Worm (Caenorhabditis elegans): ENCODE data around the gene F54H12.5.

The F54H12.5 gene

ce11 chrIII:7973968-7974607 is 2.1 kb upstream of the F54H12.5 start (continued):
- TF ChIP-seq snpc-4 (tag; optimal IDR thresholded peaks at IDR 0.05): no peak
- no peak for TF ChIP-seq aly-2 (tag; optimal IDR thresholded peaks at IDR 0.05)
- TF ChIP-seq ztf-11 (tag; optimal IDR thresholded peaks at IDR 0.05): no peak
- TF ChIP-seq egl-27 (tag; optimal IDR thresholded peaks at IDR 0.05): no peak
- no peak for TF ChIP-seq unc-62 (GFP tag; optimal IDR thresholded peaks at IDR 0.05)
- peak; percentile 15 for TF ChIP-seq C34F6.9 (tag; optimal IDR thresholded peaks at IDR 0.05)
- TF ChIP-seq nhr-77 (tag; optimal IDR thresholded peaks at IDR 0.05): no peak
- TF ChIP-seq gmeb-1 (tag; optimal IDR thresholded peaks at IDR 0.05): no peak
- peak; percentile 33 for TF ChIP-seq sma-9 (GFP tag; optimal IDR thresholded peaks at IDR 0.05)
- no peak for TF ChIP-seq sma-9 (tag; optimal IDR thresholded peaks at IDR 0.05)
- no peak for TF ChIP-seq nhr-23 (tag; optimal IDR thresholded peaks at IDR 0.05)
- no peak for TF ChIP-seq Y55F3AM.14 (GFP tag; optimal IDR thresholded peaks at IDR 0.05)
- TF ChIP-seq skn-1 (tag; optimal IDR thresholded peaks at IDR 0.05): no peak
- no peak for TF ChIP-seq sma-3 (GFP tag; optimal IDR thresholded peaks at IDR 0.05)
- TF ChIP-seq nhr-237 (tag; optimal IDR thresholded peaks at IDR 0.05): no peak
- TF ChIP-seq nhr-25 (tag; optimal IDR thresholded peaks at IDR 0.05): peak; percentile 41
- TF ChIP-seq mab-5 (tag; optimal IDR thresholded peaks at IDR 0.05): no peak
- TF ChIP-seq nhr-12 (tag; optimal IDR thresholded peaks at IDR 0.05): no peak

- TF ChIP-seq Y55F3AM.14 (GFP tag; optimal IDR thresholded peaks at IDR 0.05) (peak; percentile 36), nhr-237 (tag; optimal IDR thresholded peaks at IDR 0.05) (no peak), nhr-21 (tag; optimal IDR thresholded peaks at IDR 0.05) (peak; percentile 94), ztf-1 (GFP tag; conservative IDR thresholded peaks at IDR 0.05) (no peak), skn-1 (tag; optimal IDR thresholded peaks at IDR 0.05) (peak; percentile 52), sem-4 (tag; optimal IDR thresholded peaks at IDR 0.05) (peak; percentile 75), snpc-4 (tag; optimal IDR thresholded peaks at IDR 0.05) (peak; percentile 73), sma-3 (GFP tag; optimal IDR thresholded peaks at IDR 0.05) (peak; percentile 94), lsy-2 (tag; optimal IDR thresholded peaks at IDR 0.05) (peak; percentile 86 to 95), mab-5 (tag; optimal IDR thresholded peaks at IDR 0.05) (peak; percentile 86), ama-1 (optimal IDR thresholded peaks at IDR 0.05) (no peak), ceh-16 (tag; optimal IDR thresholded peaks at IDR 0.05) (peak; percentile 56), lin-11 (tag; optimal IDR thresholded peaks at IDR 0.05) (peak; percentile 90), fos-1 (tag; optimal IDR thresholded peaks at IDR 0.05) (peak; percentile 80), ztf-11 (tag; optimal IDR thresholded peaks at IDR 0.05) (no peak), C34F6.9 (tag; optimal IDR thresholded peaks at IDR 0.05) (peak; percentile 92), alr-1 (tag; optimal IDR thresholded peaks at IDR 0.05) (no peak), unc-55 (GFP tag; optimal IDR thresholded peaks at IDR 0.05) (peak; percentile 97), nhr-129 (tag; optimal IDR thresholded peaks at IDR 0.05) (peak; percentile 93), crh-2 (tag; optimal IDR thresholded peaks at IDR 0.05) (peak; percentile 93), egl-27 (tag; optimal IDR thresholded peaks at IDR 0.05) (peak; percentile 87), unc-62 (GFP tag; optimal IDR thresholded peaks at IDR 0.05) (peak; percentile 26), nhr-25 (tag; optimal IDR thresholded peaks at IDR 0.05) (peak; percentile 94), mdl-1 (tag; optimal IDR thresholded peaks at IDR 0.05) (peak in 1 of 2 experiments; percentile 61), ZK546.5 (tag; optimal IDR thresholded peaks at IDR 0.05) (peak; percentile 47), nhr-6 (tag; optimal IDR thresholded peaks at IDR 0.05) (peak; percentile 27), F13H6.1 (tag; optimal IDR thresholded peaks at IDR 0.05) (peak; percentile 90), lin-13 (GFP tag; optimal IDR thresholded peaks at IDR 0.05) (peak; percentile 89), elt-3 (tag; optimal IDR thresholded peaks at IDR 0.05) (no peak), nhr-11 (tag; optimal IDR thresholded peaks at IDR 0.05) (no peak), gmeb-1 (tag; optimal IDR thresholded peaks at IDR 0.05) (peak; percentile 93), lin-39 (tag; optimal IDR thresholded peaks at IDR 0.05) (no peak), zag-1 (tag; optimal IDR thresholded peaks at IDR 0.05) (peak; percentile 52), ztf-4 (tag; optimal IDR thresholded peaks at IDR 0.05) (peak; percentile 55), nhr-12 (tag; optimal IDR thresholded peaks at IDR 0.05) (peak; percentile 28), R02D3.7 (tag; optimal IDR thresholded peaks at IDR 0.05) (peak; percentile 50), sma-9 (GFP tag; optimal IDR thresholded peaks at IDR 0.05) (peak; percentile 95), sma-9 (tag; optimal IDR thresholded peaks at IDR 0.05) (no peak), nhr-77 (tag; optimal IDR thresholded peaks at IDR 0.05) (peak; percentile 80), blmp-1 (tag; optimal IDR thresholded peaks at IDR 0.05; ENCODE audit: insufficient read depth) (peak; percentile 82)
These were observed 1.3 kb upstream of the F54H12.5 start, which contains the start of the genes eef-1B.1 and aco-2 for ce11 chrIII:7973201-7973767. Gene eef-1B.1, minus strand, starts transcription at chrIII:7973386. Gene aco-2, plus strand, starts transcription at chrIII:7973717.

Measured in whole organism, L2 larva.